Fruit fly (Drosophila melanogaster): ENCODE results near the gene Sse.

Sse gene

dm6 chr3L:5621908-5622307 lies 40.1 kb downstream of the Sse start:
- TF ChIP-seq GATAd (GFP tag; optimal IDR thresholded peaks at IDR 0.05) (no peak), woc (GFP tag; optimal IDR thresholded peaks at IDR 0.05) (no peak), tai (GFP tag; optimal IDR thresholded peaks at IDR 0.05) (peak; percentile 69), OdsH (GFP tag; optimal IDR thresholded peaks at IDR 0.05) (no peak), Dif (GFP tag; optimal IDR thresholded peaks at IDR 0.05; ENCODE audit: partially characterized antibody) (no peak), lola (GFP tag; optimal IDR thresholded peaks at IDR 0.05) (no peak), Rel (GFP tag; optimal IDR thresholded peaks at IDR 0.05) (no peak), Rel (tag; optimal IDR thresholded peaks at IDR 0.05) (peak; percentile 39), br (GFP tag; optimal IDR thresholded peaks at IDR 0.05) (no peak), Sp1 (GFP tag; optimal IDR thresholded peaks at IDR 0.05) (peak; percentile 0), h (GFP tag; optimal IDR thresholded peaks at IDR 0.05) (no peak), brk (GFP tag; optimal IDR thresholded peaks at IDR 0.05) (no peak), dl (GFP tag; optimal IDR thresholded peaks at IDR 0.05; ENCODE audit: insufficient read depth in 1 of 2, partially characterized antibody in 2 of 2) (peak in 1 of 2 experiments; percentile 12), CrebA (GFP tag; optimal IDR thresholded peaks at IDR 0.05; ENCODE audit: borderline replicate concordance) (peak; percentile 40), N (GFP tag; optimal IDR thresholded peaks at IDR 0.05) (no peak), Mio (GFP tag; optimal IDR thresholded peaks at IDR 0.05) (no peak), psq (GFP tag; optimal IDR thresholded peaks at IDR 0.05) (peak; percentile 79), fru (GFP tag; optimal IDR thresholded peaks at IDR 0.05) (peak; percentile 10), Vsx2 (GFP tag; optimal IDR thresholded peaks at IDR 0.05; ENCODE audit: partially characterized antibody) (no peak), CG32264 (GFP tag; optimal IDR thresholded peaks at IDR 0.05) (no peak)

- TF ChIP-seq Mio (GFP tag; optimal IDR thresholded peaks at IDR 0.05) (no peak), ey (GFP tag; optimal IDR thresholded peaks at IDR 0.05) (no peak), Hnf4 (GFP tag; optimal IDR thresholded peaks at IDR 0.05) (no peak), Vsx2 (GFP tag; optimal IDR thresholded peaks at IDR 0.05; ENCODE audit: partially characterized antibody) (no peak), rgr (GFP tag; optimal IDR thresholded peaks at IDR 0.05) (no peak), foxo (GFP tag; optimal IDR thresholded peaks at IDR 0.05) (no peak), Dfd (GFP tag; optimal IDR thresholded peaks at IDR 0.05) (no peak), br (GFP tag; optimal IDR thresholded peaks at IDR 0.05) (no peak), dl (GFP tag; optimal IDR thresholded peaks at IDR 0.05; ENCODE audit: insufficient read depth in 1 of 2, partially characterized antibody in 2 of 2) (no peak), usp (GFP tag; optimal IDR thresholded peaks at IDR 0.05) (no peak), N (GFP tag; optimal IDR thresholded peaks at IDR 0.05) (no peak), lola (GFP tag; optimal IDR thresholded peaks at IDR 0.05) (no peak), CG9705 (GFP tag; optimal IDR thresholded peaks at IDR 0.05) (no peak), Jra (GFP tag; optimal IDR thresholded peaks at IDR 0.05) (no peak), psq (GFP tag; optimal IDR thresholded peaks at IDR 0.05) (no peak), sage (GFP tag; optimal IDR thresholded peaks at IDR 0.05) (no peak)
These were observed 40.5 kb downstream of the Sse start for dm6 chr3L:5621506-5621905.

- TF ChIP-seq dsf (GFP tag; optimal IDR thresholded peaks at IDR 0.05; ENCODE audit: borderline replicate concordance): no peak
- TF ChIP-seq Dif (GFP tag; optimal IDR thresholded peaks at IDR 0.05; ENCODE audit: partially characterized antibody): no peak
- no peak for TF ChIP-seq Abd-B (GFP tag; optimal IDR thresholded peaks at IDR 0.05)
- TF ChIP-seq HLH106 (tag; optimal IDR thresholded peaks at IDR 0.05): no peak
- no peak for TF ChIP-seq br (GFP tag; optimal IDR thresholded peaks at IDR 0.05)
- no peak for TF ChIP-seq Hnf4 (GFP tag; optimal IDR thresholded peaks at IDR 0.05)
- TF ChIP-seq Hr78 (GFP tag; optimal IDR thresholded peaks at IDR 0.05): no peak
- no peak for TF ChIP-seq dmrt93B (GFP tag; optimal IDR thresholded peaks at IDR 0.05)
- no peak for TF ChIP-seq tai (GFP tag; optimal IDR thresholded peaks at IDR 0.05)
- no peak for TF ChIP-seq rgr (GFP tag; optimal IDR thresholded peaks at IDR 0.05)
- TF ChIP-seq OdsH (GFP tag; optimal IDR thresholded peaks at IDR 0.05): no peak
- no peak for TF ChIP-seq Hr83 (GFP tag; optimal IDR thresholded peaks at IDR 0.05; ENCODE audit: poor library complexity, severe bottlenecking)
- TF ChIP-seq CG32264 (GFP tag; optimal IDR thresholded peaks at IDR 0.05): no peak
- no peak for TF ChIP-seq N (GFP tag; optimal IDR thresholded peaks at IDR 0.05)
- no peak for TF ChIP-seq Dfd (GFP tag; optimal IDR thresholded peaks at IDR 0.05)
- TF ChIP-seq Rel (GFP tag; optimal IDR thresholded peaks at IDR 0.05): no peak
- TF ChIP-seq Rel (tag; optimal IDR thresholded peaks at IDR 0.05): no peak
- no peak for TF ChIP-seq sv (GFP tag; optimal IDR thresholded peaks at IDR 0.05)
- TF ChIP-seq Mio (GFP tag; optimal IDR thresholded peaks at IDR 0.05): no peak
- TF ChIP-seq Sp1 (GFP tag; optimal IDR thresholded peaks at IDR 0.05): no peak
These were observed 43.4 kb downstream of the Sse start for dm6 chr3L:5618697-5619096.
